Fruit fly (Drosophila melanogaster): ENCODE measurements around the gene Pstk.

DNA sequence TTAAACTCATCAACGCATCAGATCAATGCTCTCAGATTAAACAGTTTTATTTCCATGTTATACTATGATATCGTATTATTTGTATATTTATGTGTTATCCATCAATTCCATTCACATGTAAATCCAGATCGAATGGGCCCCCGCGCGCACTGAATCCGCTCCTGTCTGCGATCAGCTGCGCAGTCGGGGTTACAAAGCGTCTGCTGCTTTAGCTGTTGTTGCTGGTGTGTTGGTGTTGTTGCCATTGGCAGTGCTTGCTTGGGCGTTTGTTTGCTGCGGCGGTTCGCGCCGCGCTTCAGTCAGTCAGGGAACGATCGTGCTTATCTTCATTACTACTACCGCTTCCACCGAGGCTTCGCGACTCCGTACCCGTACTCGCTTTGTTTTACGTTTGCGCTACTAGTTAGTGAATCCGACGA lies 48.7 kb upstream of the Pstk start, which contains the start of gene Zw:
- TF ChIP-seq CTCF (optimal IDR thresholded peaks at IDR 0.05) (no peak), CG8478 (optimal IDR thresholded peaks at IDR 0.05) (no peak)

Measured in S2 (cell line).